Fruit fly (Drosophila melanogaster) whole organism, adult: Measurements from ENCODE around the gene CG8097.

ENCODE experiments used
- CG12768 ChIP-seq: fragments of 200-800 bp; sonication (Bioruptor generic); optimal IDR thresholded peaks from 2 replicates; lab custom pipeline; 2017; ENCODE audit warnings: missing biosample characterization, missing genetic modification characterization, mild to moderate bottlenecking, moderate library complexity, missing genetic modification reagents
- CG33017 ChIP-seq: fragments of 200-800 bp; sonication (Bioruptor generic); optimal IDR thresholded peaks from 2 replicates; lab custom pipeline; 2018; ENCODE audit warnings: missing biosample characterization, mild to moderate bottlenecking, missing genetic modification characterization, moderate library complexity
- Crg-1 ChIP-seq: fragments of 200-800 bp; sonication (Bioruptor generic); optimal IDR thresholded peaks from 2 replicates; lab custom pipeline; 2016; ENCODE audit warnings: missing biosample characterization, missing genetic modification characterization

DNA sequence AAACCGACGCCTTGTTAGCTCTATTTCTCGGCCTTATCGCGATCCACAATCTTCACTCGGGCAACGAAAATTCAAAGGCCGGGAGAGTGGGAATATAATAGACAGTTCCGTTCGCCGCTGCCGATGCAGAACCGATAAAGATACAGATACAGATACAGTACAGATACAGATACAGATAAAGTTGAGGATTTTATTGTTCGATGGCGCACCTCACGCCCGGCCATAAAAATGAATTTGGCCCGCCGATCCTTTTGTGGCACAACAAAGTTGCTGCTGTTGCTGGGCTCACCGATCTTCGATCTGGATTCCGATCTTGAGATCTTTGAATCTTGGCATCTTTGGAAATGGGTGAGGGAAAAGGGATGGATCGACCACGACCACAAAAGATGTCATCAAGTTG is 27.2 kb downstream of the CG8097 start:
- no peak for TF ChIP-seq Crg-1 (GFP tag; lab: Kevin White, UChicago)
- no peak for TF ChIP-seq CG12768 (GFP tag; lab: Kevin White, UChicago)
- TF ChIP-seq CG33017 (tag; lab: Kevin White, UChicago), result no peak
